Worm (Caenorhabditis elegans): Measurements from ENCODE around the gene F07F6.7.

DNA sequence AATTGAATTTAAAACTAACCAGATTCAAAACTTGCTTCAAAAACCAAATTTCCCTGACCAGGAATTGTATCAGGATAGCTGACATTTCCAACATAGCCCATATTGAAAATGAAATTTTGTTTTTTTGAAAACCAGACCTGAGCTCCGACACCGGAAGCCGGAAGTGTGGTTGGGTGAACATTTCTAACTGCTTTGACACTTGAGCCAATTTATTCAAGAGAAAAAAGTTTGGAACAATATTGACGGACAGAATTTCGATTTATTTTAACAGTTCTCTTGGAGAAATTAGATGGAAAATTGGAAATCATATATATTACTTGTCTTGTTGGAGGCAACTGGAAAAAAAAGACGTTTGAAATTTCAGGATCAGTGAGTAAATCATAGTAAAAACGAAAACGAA is 36.4 kb downstream of the F07F6.7 start, which contains the start of gene ccpp-6:
- no peak for TF ChIP-seq ZK337.2 (GFP tag; IDR thresholded peaks at IDR 0.05)
- TF ChIP-seq T20F7.1 (GFP tag; optimal IDR thresholded peaks at IDR 0.05): no peak
- no peak for TF ChIP-seq snpc-4 (tag; optimal IDR thresholded peaks at IDR 0.05)
- TF ChIP-seq nhr-6 (tag; optimal IDR thresholded peaks at IDR 0.05): no peak
- TF ChIP-seq nhr-25 (tag; optimal IDR thresholded peaks at IDR 0.05; ENCODE audit: borderline replicate concordance, insufficient read depth): no peak
- TF ChIP-seq nhr-11 (tag; optimal IDR thresholded peaks at IDR 0.05): no peak

Measured in whole organism, L4 larva.